Worm (Caenorhabditis elegans) whole organism, young adult: ENCODE data around the gene M05D6.2.

Experiments
- C06A6.2 ChIP-seq: fragments of 200-800 bp; sonication (Bioruptor generic); conservative IDR thresholded peaks from 2 replicates; pipeline ENCODE4 v1.3.6; 2022; ENCODE audit warnings: missing genetic modification characterization, missing compliant biosample characterization
- F23B12.7 ChIP-seq: sonication (generic microtip); optimal IDR thresholded peaks from 2 replicates; lab custom pipeline; 2017; ENCODE audit warnings: missing genetic modification characterization, mild to moderate bottlenecking, missing compliant biosample characterization, antibody characterized with exemption, moderate library complexity; ENCODE audit not compliant: insufficient read depth
- F55B11.4 ChIP-seq: sonication (generic microtip); optimal IDR thresholded peaks from 2 replicates; lab custom pipeline; 2016; ENCODE audit warnings: missing compliant biosample characterization, missing genetic modification characterization, borderline replicate concordance; ENCODE audit not compliant: insufficient read depth
- K11D2.4 ChIP-seq: fragments of 200-800 bp; sonication (Bioruptor generic); IDR thresholded peaks from 2 replicates; pipeline ENCODE4 v1.3.6; 2022; ENCODE audit warnings: missing genetic modification reagents, missing genetic modification characterization, missing compliant biosample characterization
- K12H6.12 ChIP-seq: fragments of 200-800 bp; sonication (Bioruptor generic); optimal IDR thresholded peaks from 2 replicates; lab custom pipeline; 2018; ENCODE audit warnings: mild to moderate bottlenecking, missing genetic modification characterization, missing compliant biosample characterization
- T07F8.4 ChIP-seq: sonication (generic microtip); optimal IDR thresholded peaks from 2 replicates; lab custom pipeline; 2016; ENCODE audit warnings: mild to moderate bottlenecking, missing genetic modification characterization, moderate library complexity, missing compliant biosample characterization
- T26A5.8 ChIP-seq: sonication (generic microtip); optimal IDR thresholded peaks from 2 replicates; lab custom pipeline; 2016; ENCODE audit warnings: missing genetic modification characterization, missing compliant biosample characterization
- Y53G8AR.9 ChIP-seq: fragments of 200-800 bp; sonication (Bioruptor generic); conservative IDR thresholded peaks from 2 replicates; pipeline ENCODE4 v1.3.6; 2022; ENCODE audit warnings: missing genetic modification reagents, missing genetic modification characterization, missing compliant biosample characterization
- Y56A3A.18 ChIP-seq: fragments of 200-800 bp; sonication (Bioruptor generic); IDR thresholded peaks from 2 replicates; pipeline ENCODE4 v1.3.6; 2022; ENCODE audit warnings: missing genetic modification reagents, missing genetic modification characterization, missing compliant biosample characterization
- Y67H2A.10 ChIP-seq: fragments of 200-800 bp; sonication (Bioruptor generic); conservative IDR thresholded peaks from 2 replicates; pipeline ENCODE4 v1.3.6; 2022; ENCODE audit warnings: missing genetic modification reagents, missing genetic modification characterization, missing compliant biosample characterization
- akir-1 ChIP-seq: fragments of 200-800 bp; sonication (Bioruptor generic); optimal IDR thresholded peaks from 2 replicates; lab custom pipeline; 2018; ENCODE audit warnings: mild to moderate bottlenecking, missing genetic modification characterization, moderate library complexity, missing compliant biosample characterization
- ama-1 ChIP-seq, 3 experiments: fragments of 150-350 bp in 1 of 3; sonication (generic microtip) in 2 of 3; optimal IDR thresholded peaks; 2 replicates each; lab custom pipeline; 2014 to 2018; ENCODE audit warnings: missing biosample characterization in 2 of 3, missing genetic modification characterization in 2 of 3, missing genetic modification reagents in 2 of 3
- athp-1 ChIP-seq: sonication (generic microtip); optimal IDR thresholded peaks from 2 replicates; lab custom pipeline; 2017; ENCODE audit warnings: mild to moderate bottlenecking, missing genetic modification characterization, missing compliant biosample characterization
- attf-3 ChIP-seq: fragments of 200-800 bp; sonication (Bioruptor generic); conservative IDR thresholded peaks from 2 replicates; pipeline ENCODE4 v1.3.6; 2022; ENCODE audit warnings: missing genetic modification reagents, missing genetic modification characterization, missing compliant biosample characterization
- attf-6 ChIP-seq: fragments of 200-800 bp; sonication (Bioruptor generic); IDR thresholded peaks from 2 replicates; pipeline ENCODE4 v1.3.6; 2022; ENCODE audit warnings: missing genetic modification reagents, missing genetic modification characterization, missing compliant biosample characterization
- bed-2 ChIP-seq: fragments of 200-800 bp; sonication (Bioruptor generic); IDR thresholded peaks from 2 replicates; pipeline ENCODE4 v1.3.6; 2022; ENCODE audit warnings: missing genetic modification reagents, missing genetic modification characterization, missing compliant biosample characterization
- ceh-100 ChIP-seq: fragments of 200-800 bp; sonication (Bioruptor generic); IDR thresholded peaks from 2 replicates; pipeline ENCODE4 v1.3.6; 2022; ENCODE audit warnings: missing genetic modification reagents, missing genetic modification characterization, missing compliant biosample characterization
- ceh-79 ChIP-seq: sonication (generic microtip); optimal IDR thresholded peaks from 2 replicates; lab custom pipeline; 2017; ENCODE audit warnings: mild to moderate bottlenecking, missing genetic modification characterization, missing compliant biosample characterization
- ceh-91 ChIP-seq: fragments of 200-800 bp; sonication (Bioruptor generic); IDR thresholded peaks from 2 replicates; pipeline ENCODE4 v1.3.6; 2022; ENCODE audit warnings: missing genetic modification reagents, missing genetic modification characterization, missing compliant biosample characterization
- efl-1 ChIP-seq: fragments of 150-350 bp; optimal IDR thresholded peaks from 2 replicates; lab custom pipeline; 2014; ENCODE audit warnings: missing biosample characterization, missing genetic modification reagents, missing genetic modification characterization
- ekl-4 ChIP-seq: fragments of 200-800 bp; sonication (Bioruptor generic); IDR thresholded peaks from 2 replicates; pipeline ENCODE4 v1.3.6; 2022; ENCODE audit warnings: missing genetic modification reagents, missing genetic modification characterization, missing compliant biosample characterization
- hrde-1 ChIP-seq: sonication (generic microtip); optimal IDR thresholded peaks from 2 replicates; lab custom pipeline; 2016; ENCODE audit warnings: missing genetic modification characterization, mild to moderate bottlenecking, missing compliant biosample characterization, moderate library complexity, missing genotype, missing genetic modification reagents, borderline replicate concordance
- lin-26 ChIP-seq: fragments of 200-800 bp; sonication (Bioruptor generic); IDR thresholded peaks from 2 replicates; pipeline ENCODE4 v1.3.6; 2022; ENCODE audit warnings: missing genetic modification reagents, missing genetic modification characterization, missing compliant biosample characterization
- lin-40 ChIP-seq: sonication (generic microtip); optimal IDR thresholded peaks from 2 replicates; lab custom pipeline; 2016; ENCODE audit warnings: missing genetic modification characterization, mild to moderate bottlenecking, missing compliant biosample characterization, missing genotype, missing genetic modification reagents
- lin-54 ChIP-seq: fragments of 200-800 bp; sonication (Bioruptor generic); optimal IDR thresholded peaks from 2 replicates; lab custom pipeline; 2018; ENCODE audit warnings: mild to moderate bottlenecking, missing genetic modification characterization, missing compliant biosample characterization
- lsy-27 ChIP-seq: sonication (generic microtip); optimal IDR thresholded peaks from 2 replicates; lab custom pipeline; 2017; ENCODE audit warnings: missing genetic modification characterization, mild to moderate bottlenecking, missing compliant biosample characterization, antibody characterized with exemption, missing genotype, borderline replicate concordance; ENCODE audit not compliant: insufficient read depth
- madf-6 ChIP-seq: fragments of 200-800 bp; sonication (Bioruptor generic); IDR thresholded peaks from 2 replicates; pipeline ENCODE4 v1.3.6; 2022; ENCODE audit warnings: missing genetic modification reagents, missing genetic modification characterization, missing compliant biosample characterization
- madf-8 ChIP-seq: fragments of 200-800 bp; sonication (Bioruptor generic); conservative IDR thresholded peaks from 2 replicates; pipeline ENCODE4 v1.3.6; 2022; ENCODE audit warnings: missing genetic modification reagents, missing genetic modification characterization, missing compliant biosample characterization
- mel-28 ChIP-seq: sonication (generic microtip); optimal IDR thresholded peaks from 2 replicates; lab custom pipeline; 2016; ENCODE audit warnings: borderline replicate concordance, mild to moderate bottlenecking, missing genetic modification characterization, missing compliant biosample characterization
- nfya-2 ChIP-seq: fragments of 200-800 bp; sonication (Bioruptor generic); IDR thresholded peaks from 2 replicates; pipeline ENCODE4 v1.3.6; 2022; ENCODE audit warnings: missing genetic modification reagents, missing genetic modification characterization, missing compliant biosample characterization
- nhr-90 ChIP-seq: sonication (generic microtip); optimal IDR thresholded peaks from 2 replicates; lab custom pipeline; 2016; ENCODE audit warnings: missing genotype, mild to moderate bottlenecking, missing genetic modification characterization, missing compliant biosample characterization
- pha-4 ChIP-seq: fragments of 150-350 bp; sonication (generic microtip); optimal IDR thresholded peaks from 2 replicates; lab custom pipeline; 2014; ENCODE audit warnings: missing biosample characterization, missing genetic modification reagents, missing genetic modification characterization
- rec-8 ChIP-seq, 2 experiments: sonication (generic microtip); optimal IDR thresholded peaks; 2 replicates each; lab custom pipeline; 2016; ENCODE audit warnings: mild to moderate bottlenecking in 2 of 2, missing genetic modification characterization in 2 of 2, missing genetic modification reagents in 2 of 2, missing genotype in 2 of 2, missing biosample characterization in 1 of 2, missing compliant biosample characterization in 1 of 2, moderate library complexity in 1 of 2
- rpc-1 ChIP-seq, 2 experiments: fragments of 150-350 bp in 1 of 2; sonication (generic microtip) in 1 of 2; optimal IDR thresholded peaks; 2 replicates each; lab custom pipeline; 2014 to 2018; ENCODE audit warnings: missing biosample characterization in 1 of 2, missing genetic modification characterization in 1 of 2, missing genetic modification reagents in 1 of 2, missing genotype in 1 of 2
- sdz-38 ChIP-seq: sonication (generic microtip); optimal IDR thresholded peaks from 2 replicates; lab custom pipeline; 2016; ENCODE audit warnings: missing genotype, missing genetic modification characterization, missing compliant biosample characterization
- snpc-3.4 ChIP-seq: sonication (generic microtip); optimal IDR thresholded peaks from 2 replicates; lab custom pipeline; 2017; ENCODE audit warnings: missing genetic modification characterization, mild to moderate bottlenecking, missing compliant biosample characterization, antibody characterized with exemption, moderate library complexity, missing genotype, missing genetic modification reagents
- somi-1 ChIP-seq: fragments of 200-800 bp; sonication (Bioruptor generic); optimal IDR thresholded peaks from 2 replicates; lab custom pipeline; 2018; ENCODE audit warnings: mild to moderate bottlenecking, missing genetic modification characterization, missing compliant biosample characterization
- tbp1 ChIP-seq: fragments of 200-800 bp; sonication (Bioruptor generic); optimal IDR thresholded peaks from 2 replicates; lab custom pipeline; 2018; ENCODE audit warnings: mild to moderate bottlenecking, missing genetic modification characterization, missing compliant biosample characterization
- unc-62 ChIP-seq: fragments of 150-350 bp; optimal IDR thresholded peaks from 2 replicates; lab custom pipeline; 2014; ENCODE audit warnings: missing biosample characterization, missing genetic modification reagents, missing genetic modification characterization
- zim-3 ChIP-seq: sonication (generic microtip); optimal IDR thresholded peaks from 2 replicates; lab custom pipeline; 2017; ENCODE audit warnings: mild to moderate bottlenecking, missing genetic modification characterization, moderate library complexity, missing compliant biosample characterization
- ztf-25 ChIP-seq: fragments of 200-800 bp; sonication (Bioruptor generic); IDR thresholded peaks from 2 replicates; pipeline ENCODE4 v1.3.6; 2022; ENCODE audit warnings: missing genetic modification reagents, missing genetic modification characterization, missing compliant biosample characterization
- ztf-3 ChIP-seq: fragments of 200-800 bp; sonication (Bioruptor generic); optimal IDR thresholded peaks from 2 replicates; lab custom pipeline; 2018; ENCODE audit warnings: mild to moderate bottlenecking, missing genetic modification characterization, missing compliant biosample characterization

The M05D6.2 gene

ce11 chrII:8516783-8517182 lies 48.9 kb downstream of the M05D6.2 start, which contains the start of gene rnh-2 (continued):
- TF ChIP-seq hrde-1 (tag; lab: Kevin White, UChicago): no peak
- peak; percentile 55 for TF ChIP-seq tbp1
- TF ChIP-seq lsy-27 (tag; lab: Kevin White, UChicago): no peak
- TF ChIP-seq mel-28 (tag; lab: Kevin White, UChicago): no peak
- TF ChIP-seq nhr-90 (tag; lab: Kevin White, UChicago): no peak
- TF ChIP-seq K11D2.4 (GFP tag; lab: Robert Waterston, UW): 0 out of 2 replicates have a peak, but pooled peaks have one; percentile 23
- TF ChIP-seq madf-6 (GFP tag; lab: Robert Waterston, UW): peak; percentile 87
- TF ChIP-seq ceh-100: no peak
- peak; percentile 76 for TF ChIP-seq lin-54 (GFP tag; lab: Kevin White, UChicago)
- TF ChIP-seq unc-62 (GFP tag; lab: Kevin White, UChicago): no peak
- no peak for TF ChIP-seq C06A6.2 (GFP tag; lab: Robert Waterston, UW)
- no peak for TF ChIP-seq attf-6 (GFP tag; lab: Robert Waterston, UW)
- no peak for TF ChIP-seq zim-3 (tag; lab: Kevin White, UChicago)
- TF ChIP-seq snpc-3.4 (tag; lab: Kevin White, UChicago): peak; percentile 35
- no peak for TF ChIP-seq sdz-38 (tag; lab: Kevin White, UChicago)
- peak; percentile 37 for TF ChIP-seq efl-1
- no peak for TF ChIP-seq Y56A3A.18
- no peak for TF ChIP-seq rpc-1 (optimal IDR thresholded peaks at IDR 0.05; lab: Kevin White, UChicago)
- no peak for TF ChIP-seq rpc-1 (tag; optimal IDR thresholded peaks at IDR 0.05; lab: Kevin White, UChicago)
- no peak for TF ChIP-seq pha-4 (tag; lab: Kevin White, UChicago)
- peak; percentile 36 for TF ChIP-seq lin-40 (tag; lab: Kevin White, UChicago)
- TF ChIP-seq T07F8.4 (tag; lab: Kevin White, UChicago): no peak
- TF ChIP-seq ztf-3 (GFP tag; lab: Kevin White, UChicago): no peak
- TF ChIP-seq ekl-4 (GFP tag; lab: Robert Waterston, UW): no peak
- no peak for TF ChIP-seq ama-1 (optimal IDR thresholded peaks at IDR 0.05; lab: Kevin White, UChicago)
- TF ChIP-seq ama-1 (GFP tag; optimal IDR thresholded peaks at IDR 0.05; lab: Kevin White, UChicago): no peak
- 0 out of 2 replicates have a peak, but pooled peaks have one; percentile 15 for TF ChIP-seq attf-3 (GFP tag; lab: Robert Waterston, UW)
- peak; percentile 1 for TF ChIP-seq K12H6.12 (tag; lab: Kevin White, UChicago)
- no peak for TF ChIP-seq akir-1
- peak; percentile 72; the same call in 1 of the 2 replicates for TF ChIP-seq ztf-25 (GFP tag; lab: Robert Waterston, UW)
- no peak for TF ChIP-seq Y53G8AR.9 (GFP tag; lab: Robert Waterston, UW)
- TF ChIP-seq madf-8: peak; percentile 80
- TF ChIP-seq athp-1: peak; percentile 71
- no peak for TF ChIP-seq T26A5.8 (tag; lab: Kevin White, UChicago)
- TF ChIP-seq F55B11.4 (tag; lab: Kevin White, UChicago): no peak
- peak in 1 of 2 experiments; percentile 39 for TF ChIP-seq rec-8 (tag; optimal IDR thresholded peaks at IDR 0.05; lab: Kevin White, UChicago)
- no peak for TF ChIP-seq nfya-2
- TF ChIP-seq Y67H2A.10 (GFP tag; lab: Robert Waterston, UW): peak; percentile 44; the same call in 1 of the 2 replicates
- TF ChIP-seq somi-1: no peak
- no peak for TF ChIP-seq ceh-79 (tag; lab: Kevin White, UChicago)
- TF ChIP-seq bed-2 (GFP tag; lab: Robert Waterston, UW): no peak
- peak; percentile 74 for TF ChIP-seq F23B12.7 (tag; lab: Kevin White, UChicago)
- peak; percentile 68 for TF ChIP-seq ceh-91
- TF ChIP-seq lin-26 (GFP tag; lab: Robert Waterston, UW): no peak
